Fruit fly (Drosophila melanogaster) whole organism, prepupa: ENCODE results near the gene CG44426.

Experiments
- Blimp-1 ChIP-seq: fragments of 200-800 bp; sonication (Bioruptor generic); optimal IDR thresholded peaks from 3 replicates; lab custom pipeline; 2017; ENCODE audit warnings: missing biosample characterization, missing genetic modification characterization, mild to moderate bottlenecking, moderate library complexity, missing genetic modification reagents
- CG10631 ChIP-seq: fragments of 200-800 bp; sonication (Bioruptor generic); optimal IDR thresholded peaks from 2 replicates; lab custom pipeline; 2016; ENCODE audit warnings: missing biosample characterization, missing genetic modification characterization
- CG10669 ChIP-seq: fragments of 200-800 bp; sonication (Bioruptor generic); optimal IDR thresholded peaks from 3 replicates; lab custom pipeline; 2018; ENCODE audit warnings: missing biosample characterization, mild to moderate bottlenecking, missing genetic modification characterization, moderate library complexity
- CG11294 ChIP-seq: fragments of 200-800 bp; sonication (Bioruptor generic); IDR thresholded peaks from 2 replicates; pipeline ENCODE4 v1.3.6; 2022; ENCODE audit warnings: missing biosample characterization, missing genetic modification characterization
- CG11762 ChIP-seq: fragments of 200-800 bp; sonication (Bioruptor generic); optimal IDR thresholded peaks from 3 replicates; lab custom pipeline; 2016; ENCODE audit warnings: missing biosample characterization, missing genetic modification characterization; ENCODE audit not compliant: insufficient read depth
- CG11902 ChIP-seq: fragments of 200-800 bp; sonication (Bioruptor generic); optimal IDR thresholded peaks from 3 replicates; lab custom pipeline; 2016; ENCODE audit warnings: missing biosample characterization, missing genetic modification characterization
- CG1621 ChIP-seq: fragments of 200-800 bp; sonication (Bioruptor generic); optimal IDR thresholded peaks from 3 replicates; lab custom pipeline; 2018; ENCODE audit warnings: missing biosample characterization, mild to moderate bottlenecking, missing genetic modification characterization
- CG16779 ChIP-seq: fragments of 200-800 bp; sonication (Bioruptor generic); optimal IDR thresholded peaks from 3 replicates; lab custom pipeline; 2017; ENCODE audit warnings: missing biosample characterization, mild to moderate bottlenecking, missing genetic modification characterization
- CG3032 ChIP-seq: fragments of 200-800 bp; optimal IDR thresholded peaks from 2 replicates; lab custom pipeline; 2019; ENCODE audit warnings: missing biosample characterization, mild to moderate bottlenecking, missing genetic modification characterization, moderate library complexity
- CG32006 ChIP-seq: fragments of 200-800 bp; sonication (Bioruptor generic); optimal IDR thresholded peaks from 3 replicates; lab custom pipeline; 2017; ENCODE audit warnings: missing biosample characterization, mild to moderate bottlenecking, missing genetic modification characterization
- CG34406 ChIP-seq: fragments of 200-800 bp; sonication (Bioruptor generic); optimal IDR thresholded peaks from 3 replicates; lab custom pipeline; 2016; ENCODE audit warnings: missing biosample characterization, missing genetic modification characterization
- CG3919 ChIP-seq: fragments of 200-800 bp; sonication (Bioruptor generic); optimal IDR thresholded peaks from 3 replicates; lab custom pipeline; 2016; ENCODE audit warnings: missing biosample characterization, missing genetic modification characterization
- CG4318 ChIP-seq: fragments of 200-800 bp; sonication (Bioruptor generic); optimal IDR thresholded peaks from 3 replicates; lab custom pipeline; 2017; ENCODE audit warnings: missing biosample characterization, mild to moderate bottlenecking, missing genetic modification characterization
- CG6163 ChIP-seq: fragments of 200-800 bp; sonication (Bioruptor generic); IDR thresholded peaks from 3 replicates; pipeline ENCODE4 v1.3.6; 2022; ENCODE audit warnings: missing biosample characterization, missing genetic modification characterization
- CG6276 ChIP-seq: fragments of 200-800 bp; sonication (Bioruptor generic); optimal IDR thresholded peaks from 2 replicates; lab custom pipeline; 2017; ENCODE audit warnings: missing biosample characterization, mild to moderate bottlenecking, missing genetic modification characterization
- CG6808 ChIP-seq: fragments of 200-800 bp; sonication (Bioruptor generic); optimal IDR thresholded peaks from 3 replicates; lab custom pipeline; 2017; ENCODE audit warnings: missing biosample characterization, missing genetic modification characterization, mild to moderate bottlenecking, moderate library complexity, missing genetic modification reagents
- CG8119 ChIP-seq: fragments of 200-800 bp; sonication (Bioruptor generic); IDR thresholded peaks from 3 replicates; pipeline ENCODE4 v1.3.6; 2022; ENCODE audit warnings: missing biosample characterization, missing genetic modification characterization
- CG8632 ChIP-seq: fragments of 200-800 bp; sonication (Bioruptor generic); optimal IDR thresholded peaks from 3 replicates; lab custom pipeline; 2016; ENCODE audit warnings: missing biosample characterization, missing genetic modification characterization
- Eip75B ChIP-seq: fragments of 200-800 bp; sonication (Bioruptor generic); optimal IDR thresholded peaks from 3 replicates; lab custom pipeline; 2016; ENCODE audit warnings: missing biosample characterization, missing genetic modification characterization
- Ets21C ChIP-seq: fragments of 200-800 bp; sonication (Bioruptor generic); optimal IDR thresholded peaks from 3 replicates; lab custom pipeline; 2016; ENCODE audit warnings: missing biosample characterization, missing genetic modification characterization
- Ets96B ChIP-seq: fragments of 200-800 bp; optimal IDR thresholded peaks from 2 replicates; lab custom pipeline; 2019; ENCODE audit warnings: missing biosample characterization, mild to moderate bottlenecking, missing genetic modification characterization, moderate library complexity
- Hr39 ChIP-seq: fragments of 200-800 bp; sonication (Bioruptor generic); optimal IDR thresholded peaks from 2 replicates; lab custom pipeline; 2016; ENCODE audit warnings: missing biosample characterization, missing genetic modification characterization
- Hr4 ChIP-seq: fragments of 200-800 bp; sonication (Bioruptor generic); optimal IDR thresholded peaks from 3 replicates; lab custom pipeline; 2016; ENCODE audit warnings: missing biosample characterization, missing genetic modification characterization
- OdsH ChIP-seq: fragments of 200-800 bp; sonication (Bioruptor generic); optimal IDR thresholded peaks from 3 replicates; lab custom pipeline; 2016; ENCODE audit warnings: missing biosample characterization, missing genetic modification characterization
- Sox102F ChIP-seq: fragments of 200-800 bp; sonication (Bioruptor generic); optimal IDR thresholded peaks from 2 replicates; lab custom pipeline; 2016; ENCODE audit warnings: missing biosample characterization, mild to moderate bottlenecking, missing genetic modification characterization
- Sox14 ChIP-seq: fragments of 200-800 bp; sonication (Bioruptor generic); optimal IDR thresholded peaks from 3 replicates; lab custom pipeline; 2016; ENCODE audit warnings: missing biosample characterization, missing genetic modification characterization
- Sox15 ChIP-seq: fragments of 200-800 bp; sonication (Bioruptor generic); optimal IDR thresholded peaks from 3 replicates; lab custom pipeline; 2016; ENCODE audit warnings: missing biosample characterization, missing genetic modification characterization
- achi ChIP-seq: fragments of 200-800 bp; sonication (Bioruptor generic); optimal IDR thresholded peaks from 3 replicates; lab custom pipeline; 2016; ENCODE audit warnings: missing biosample characterization, missing genetic modification characterization
- acj6 ChIP-seq: fragments of 200-800 bp; sonication (Bioruptor generic); optimal IDR thresholded peaks from 3 replicates; lab custom pipeline; 2016; ENCODE audit warnings: missing biosample characterization, missing genetic modification characterization
- cyc ChIP-seq: fragments of 200-800 bp; sonication (Bioruptor generic); optimal IDR thresholded peaks from 3 replicates; lab custom pipeline; 2016; ENCODE audit warnings: missing biosample characterization, missing genetic modification characterization
- dac ChIP-seq: fragments of 200-800 bp; sonication (Bioruptor generic); optimal IDR thresholded peaks from 2 replicates; lab custom pipeline; 2017; ENCODE audit warnings: missing biosample characterization, mild to moderate bottlenecking, missing genetic modification characterization
- dsx ChIP-seq: fragments of 200-800 bp; optimal IDR thresholded peaks from 3 replicates; lab custom pipeline; 2019; ENCODE audit warnings: missing biosample characterization, mild to moderate bottlenecking, missing genetic modification characterization, moderate library complexity; ENCODE audit not compliant: poor library complexity, severe bottlenecking
- eg ChIP-seq: fragments of 200-800 bp; sonication (Bioruptor generic); IDR thresholded peaks from 3 replicates; pipeline ENCODE4 v1.3.6; 2022; ENCODE audit warnings: missing biosample characterization, missing genetic modification characterization
- pdm3 ChIP-seq: fragments of 200-800 bp; sonication (Bioruptor generic); optimal IDR thresholded peaks from 3 replicates; lab custom pipeline; 2016; ENCODE audit warnings: missing biosample characterization, missing genetic modification characterization
- ss ChIP-seq, 2 experiments: fragments of 200-800 bp; sonication (Bioruptor generic); optimal IDR thresholded peaks; 2 replicates in 1 of 2; 3 replicates in 1 of 2; lab custom pipeline; 2017 to 2018; ENCODE audit warnings: mild to moderate bottlenecking in 2 of 2, missing biosample characterization in 2 of 2, missing genetic modification characterization in 2 of 2, moderate library complexity in 1 of 2
- svp ChIP-seq: fragments of 200-800 bp; sonication (Bioruptor generic); peaks from one replicate; lab custom pipeline; 2016; ENCODE audit warnings: missing biosample characterization, missing genetic modification characterization
- topi ChIP-seq: fragments of 200-800 bp; sonication (Bioruptor generic); optimal IDR thresholded peaks from 3 replicates; lab custom pipeline; 2016; ENCODE audit warnings: missing biosample characterization, missing genetic modification characterization

Gene CG44426

dm6 chrX:20984386-20984785 is 6.3 kb downstream of the CG44426 start, which contains the start of gene CG11666:
CG11666 (plus strand) TSS chrX:20984686.
- TF ChIP-seq CG10669 (GFP tag; lab: Kevin White, UChicago) (no peak), Blimp-1 (GFP tag; lab: Kevin White, UChicago) (no peak), CG34406 (GFP tag; lab: Kevin White, UChicago) (no peak), CG6808 (GFP tag; lab: Kevin White, UChicago) (no peak), dsx (GFP tag; lab: Kevin White, UChicago) (no peak), CG8632 (GFP tag; lab: Kevin White, UChicago) (no peak), CG16779 (tag; lab: Kevin White, UChicago) (no peak), eg (GFP tag; lab: Robert Waterston, UW) (no peak), CG6276 (GFP tag; lab: Kevin White, UChicago) (no peak), CG1621 (no peak), CG4318 (no peak), acj6 (no peak), dac (GFP tag; lab: Kevin White, UChicago) (no peak), Ets21C (GFP tag; lab: Kevin White, UChicago) (no peak), achi (no peak), Hr39 (GFP tag; lab: Kevin White, UChicago) (no peak), topi (GFP tag; lab: Kevin White, UChicago) (no peak), CG11902 (GFP tag; lab: Kevin White, UChicago) (no peak)

- TF ChIP-seq ss (GFP tag; optimal IDR thresholded peaks at IDR 0.05; lab: Kevin White, UChicago) = peak in 1 of 2 experiments; percentile 31
- peak; percentile 8 for TF ChIP-seq CG34406 (GFP tag; lab: Kevin White, UChicago)
- no peak for TF ChIP-seq dac (GFP tag; lab: Kevin White, UChicago)
- peak; percentile 37 for TF ChIP-seq Hr4
- no peak for TF ChIP-seq Sox15 (GFP tag; lab: Kevin White, UChicago)
- no peak for TF ChIP-seq Sox14
- peak; percentile 30 for TF ChIP-seq pdm3
- TF ChIP-seq CG10631 (GFP tag; lab: Kevin White, UChicago) = peak; percentile 40
- TF ChIP-seq CG6163 (GFP tag; lab: Robert Waterston, UW) = 0 out of 3 replicates have a peak, but pooled peaks have one; percentile 27
- TF ChIP-seq Eip75B (GFP tag; lab: Kevin White, UChicago) = peak; percentile 22
- no peak for TF ChIP-seq Blimp-1 (GFP tag; lab: Kevin White, UChicago)
- peak; percentile 19 for TF ChIP-seq CG4318
- no peak for TF ChIP-seq CG3032 (tag; lab: Kevin White, UChicago)
- no peak for TF ChIP-seq CG16779 (tag; lab: Kevin White, UChicago)
- peak; percentile 9 for TF ChIP-seq acj6
- TF ChIP-seq CG11294 = no peak
- peak; percentile 18 for TF ChIP-seq OdsH
- no peak for TF ChIP-seq Sox102F (GFP tag; lab: Kevin White, UChicago)
- peak; percentile 34 for TF ChIP-seq CG6276 (GFP tag; lab: Kevin White, UChicago)
- TF ChIP-seq cyc (GFP tag; lab: Kevin White, UChicago) = peak; percentile 13
- TF ChIP-seq CG10669 (GFP tag; lab: Kevin White, UChicago) = peak; percentile 49
- peak; percentile 30 for TF ChIP-seq Ets96B (tag; lab: Kevin White, UChicago)
- peak; percentile 38; the same call in 1 of the 3 replicates for TF ChIP-seq CG8119 (GFP tag; lab: Robert Waterston, UW)
- peak; percentile 45 for TF ChIP-seq CG3919 (GFP tag; lab: Kevin White, UChicago)
- peak; percentile 57 for TF ChIP-seq CG32006 (GFP tag; lab: Kevin White, UChicago)
- peak; percentile 10 for TF ChIP-seq achi
- peak; percentile 29 for TF ChIP-seq svp (GFP tag; lab: Kevin White, UChicago)
Measured at dm6 chrX:21010541-21010940, 32.5 kb downstream of the CG44426 start.

DNA sequence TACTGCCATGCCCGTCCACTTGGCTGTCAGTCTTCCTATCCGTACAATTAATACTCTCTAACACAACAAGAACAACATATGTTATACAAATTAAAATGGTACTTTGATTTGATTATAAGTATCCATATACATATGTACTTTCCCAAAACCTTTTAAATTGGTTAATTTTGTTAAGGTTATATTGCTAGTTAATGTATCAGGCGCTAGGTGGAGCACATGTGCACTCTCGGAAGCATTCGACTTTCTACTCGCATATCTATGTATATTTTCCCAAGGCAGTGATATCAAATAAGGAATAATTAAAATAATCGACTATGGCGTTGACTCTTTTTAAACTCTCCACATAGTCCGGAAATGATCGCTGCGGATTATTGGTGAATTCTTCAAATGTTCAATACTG is 39.5 kb downstream of the CG44426 start:
- TF ChIP-seq CG11762 (GFP tag; lab: Kevin White, UChicago) (no peak), dac (GFP tag; lab: Kevin White, UChicago) (no peak), CG8632 (GFP tag; lab: Kevin White, UChicago) (no peak), Sox14 (no peak), CG3032 (tag; lab: Kevin White, UChicago) (no peak)
